Worm (Caenorhabditis elegans): ENCODE data around the gene F38B6.3.

- no peak for TF ChIP-seq egl-27 (tag; optimal IDR thresholded peaks at IDR 0.05)
- no peak for TF ChIP-seq skn-1 (tag; optimal IDR thresholded peaks at IDR 0.05)
- TF ChIP-seq ama-1 (optimal IDR thresholded peaks at IDR 0.05): no peak
- TF ChIP-seq snpc-4 (tag; optimal IDR thresholded peaks at IDR 0.05): no peak
- TF ChIP-seq ZK546.5 (tag; optimal IDR thresholded peaks at IDR 0.05): no peak
- TF ChIP-seq unc-62 (GFP tag; optimal IDR thresholded peaks at IDR 0.05): no peak
Observed at ce11 chrX:6692896-6693295, 535 bp upstream of the F38B6.3 start.
